Fruit fly (Drosophila melanogaster): Measurements from ENCODE around the gene CG1910.

The CG1910 gene

dm6 chr3R:31741278-31741677, 6.2 kb upstream of the CG1910 start (continued):
- TF ChIP-seq CG1621 (tag; optimal IDR thresholded peaks at IDR 0.05) (no peak), Sox14 (GFP tag; optimal IDR thresholded peaks at IDR 0.05) (no peak), CG10631 (GFP tag; optimal IDR thresholded peaks at IDR 0.05) (no peak), fd59A (GFP tag; optimal IDR thresholded peaks at IDR 0.05) (no peak), OdsH (GFP tag; optimal IDR thresholded peaks at IDR 0.05) (no peak), spab (GFP tag; optimal IDR thresholded peaks at IDR 0.05) (no peak), acj6 (GFP tag; optimal IDR thresholded peaks at IDR 0.05) (no peak), topi (GFP tag; optimal IDR thresholded peaks at IDR 0.05) (no peak), CG32006 (GFP tag; optimal IDR thresholded peaks at IDR 0.05) (no peak), Ets21C (GFP tag; optimal IDR thresholded peaks at IDR 0.05) (no peak), CG9139 (GFP tag; optimal IDR thresholded peaks at IDR 0.05) (no peak), svp (GFP tag) (no peak), net (GFP tag; optimal IDR thresholded peaks at IDR 0.05) (no peak), Ets96B (tag; optimal IDR thresholded peaks at IDR 0.05) (peak; percentile 7), Eip75B (GFP tag; optimal IDR thresholded peaks at IDR 0.05) (no peak), CG34406 (GFP tag; optimal IDR thresholded peaks at IDR 0.05) (no peak)

dm6 chr3R:31743279-31743678, 4.2 kb upstream of the CG1910 start, which contains the start of gene Tbca:
Tbca (plus strand) TSS chr3R:31743490.
- TF ChIP-seq fkh (GFP tag; optimal IDR thresholded peaks at IDR 0.05) (no peak), Eip78C (GFP tag) (peak; percentile 33), CG7368 (GFP tag; optimal IDR thresholded peaks at IDR 0.05) (no peak), CG6163 (GFP tag; IDR thresholded peaks at IDR 0.05) (peak; percentile 46; the same call in 2 of the 3 replicates), Sox102F (GFP tag; optimal IDR thresholded peaks at IDR 0.05) (no peak), CG6808 (GFP tag; optimal IDR thresholded peaks at IDR 0.05) (peak; percentile 36), CG6854 (GFP tag; optimal IDR thresholded peaks at IDR 0.05) (no peak), CG3032 (tag; optimal IDR thresholded peaks at IDR 0.05) (peak; percentile 12), pdm3 (GFP tag; optimal IDR thresholded peaks at IDR 0.05) (no peak), Lpt (GFP tag; optimal IDR thresholded peaks at IDR 0.05) (no peak), topi (GFP tag; optimal IDR thresholded peaks at IDR 0.05) (no peak), Sox14 (GFP tag; optimal IDR thresholded peaks at IDR 0.05) (peak; percentile 65), ss (GFP tag; optimal IDR thresholded peaks at IDR 0.05) (no peak), CG8119 (GFP tag; IDR thresholded peaks at IDR 0.05) (no peak), CG1621 (tag; optimal IDR thresholded peaks at IDR 0.05) (peak; percentile 94), net (GFP tag; optimal IDR thresholded peaks at IDR 0.05) (no peak), vri (GFP tag; optimal IDR thresholded peaks at IDR 0.05) (no peak), eg (GFP tag; IDR thresholded peaks at IDR 0.05) (0 out of 3 replicates have a peak, but pooled peaks have one; percentile 5), Met (GFP tag; optimal IDR thresholded peaks at IDR 0.05) (no peak), CG3919 (GFP tag; optimal IDR thresholded peaks at IDR 0.05) (peak; percentile 34)

dm6 chr3R:31744044-31744652, 3.3 kb upstream of the CG1910 start, which contains the start of gene CG1896:
CG1896 (plus strand) TSS chr3R:31744282.
- TF ChIP-seq Eip75B (GFP tag; optimal IDR thresholded peaks at IDR 0.05) (peak; percentile 51), Sox14 (GFP tag; optimal IDR thresholded peaks at IDR 0.05) (peak; percentile 73), CG6792 (GFP tag; optimal IDR thresholded peaks at IDR 0.05) (peak; percentile 20), CG15336 (GFP tag; IDR thresholded peaks at IDR 0.05) (peak; percentile 60), Ets21C (GFP tag; optimal IDR thresholded peaks at IDR 0.05) (no peak), CG6854 (GFP tag; optimal IDR thresholded peaks at IDR 0.05) (no peak), CG8319 (GFP tag; optimal IDR thresholded peaks at IDR 0.05) (peak; percentile 19), CG34406 (GFP tag; optimal IDR thresholded peaks at IDR 0.05) (peak; percentile 74), CG8119 (GFP tag; IDR thresholded peaks at IDR 0.05) (peak; percentile 50; the same call in 1 of the 3 replicates), salr (GFP tag; optimal IDR thresholded peaks at IDR 0.05) (peak in 1 of 2 experiments; percentile 67), CG6808 (GFP tag; optimal IDR thresholded peaks at IDR 0.05) (no peak), eg (GFP tag; IDR thresholded peaks at IDR 0.05) (peak; percentile 85), vri (GFP tag; optimal IDR thresholded peaks at IDR 0.05) (no peak), CG6276 (GFP tag; optimal IDR thresholded peaks at IDR 0.05) (no peak), acj6 (GFP tag; optimal IDR thresholded peaks at IDR 0.05) (peak; percentile 75), fd59A (GFP tag; optimal IDR thresholded peaks at IDR 0.05) (no peak), Hr4 (GFP tag; optimal IDR thresholded peaks at IDR 0.05) (peak; percentile 64), Blimp-1 (GFP tag; optimal IDR thresholded peaks at IDR 0.05) (no peak), CG11902 (GFP tag; optimal IDR thresholded peaks at IDR 0.05) (no peak), pdm3 (GFP tag; optimal IDR thresholded peaks at IDR 0.05) (peak; percentile 73), Eip78C (GFP tag) (peak; percentile 87), cyc (GFP tag; optimal IDR thresholded peaks at IDR 0.05) (peak; percentile 53), OdsH (GFP tag; optimal IDR thresholded peaks at IDR 0.05) (peak; percentile 76), net (GFP tag; optimal IDR thresholded peaks at IDR 0.05) (peak; percentile 73), dsx (GFP tag; optimal IDR thresholded peaks at IDR 0.05; ENCODE audit: poor library complexity, severe bottlenecking) (peak; percentile 40), spab (GFP tag; optimal IDR thresholded peaks at IDR 0.05) (peak; percentile 11), CG9139 (GFP tag; optimal IDR thresholded peaks at IDR 0.05) (no peak), svp (GFP tag) (peak; percentile 60), CG32006 (GFP tag; optimal IDR thresholded peaks at IDR 0.05) (peak; percentile 65), topi (GFP tag; optimal IDR thresholded peaks at IDR 0.05) (peak; percentile 70), CG11294 (GFP tag; IDR thresholded peaks at IDR 0.05) (0 out of 2 replicates have a peak, but pooled peaks have one; percentile 26), CG6163 (GFP tag; IDR thresholded peaks at IDR 0.05) (peak; percentile 83)

All from whole organism, prepupa.